Worm (Caenorhabditis elegans) whole organism, young adult: ENCODE data around the gene ugt-7.
A peak's percentile ranks its signal among the peaks of the same experiment; 100 is the strongest.

Source experiments
- B0261.1 ChIP-seq: sonication (generic microtip); optimal IDR thresholded peaks from 2 replicates; lab custom pipeline; 2016; ENCODE audit warnings: mild to moderate bottlenecking, missing genetic modification characterization, moderate library complexity, missing compliant biosample characterization
- B0336.3 ChIP-seq: fragments of 200-800 bp; sonication (Bioruptor generic); IDR thresholded peaks from 2 replicates; pipeline ENCODE4 v1.3.6; 2022; ENCODE audit warnings: missing genetic modification characterization, missing compliant biosample characterization
- F10E7.11 ChIP-seq: sonication (generic microtip); optimal IDR thresholded peaks from 2 replicates; lab custom pipeline; 2017; ENCODE audit warnings: mild to moderate bottlenecking, missing genetic modification characterization, moderate library complexity, missing compliant biosample characterization
- F23B12.7 ChIP-seq: sonication (generic microtip); optimal IDR thresholded peaks from 2 replicates; lab custom pipeline; 2017; ENCODE audit warnings: missing genetic modification characterization, mild to moderate bottlenecking, missing compliant biosample characterization, antibody characterized with exemption, moderate library complexity; ENCODE audit not compliant: insufficient read depth
- F33H1.4 ChIP-seq: fragments of 200-800 bp; sonication (Bioruptor generic); IDR thresholded peaks from 2 replicates; pipeline ENCODE4 v1.3.6; 2022; ENCODE audit warnings: missing genetic modification reagents, missing genetic modification characterization, missing compliant biosample characterization
- F57C9.4 ChIP-seq: sonication (generic microtip); optimal IDR thresholded peaks from 2 replicates; lab custom pipeline; 2017; ENCODE audit warnings: mild to moderate bottlenecking, missing genetic modification characterization, missing compliant biosample characterization
- Y79H2A.3 ChIP-seq: fragments of 200-800 bp; sonication (Bioruptor generic); conservative IDR thresholded peaks from 2 replicates; pipeline ENCODE4 v1.3.6; 2022; ENCODE audit warnings: missing genetic modification reagents, missing genetic modification characterization, missing compliant biosample characterization
- athp-1 ChIP-seq: sonication (generic microtip); optimal IDR thresholded peaks from 2 replicates; lab custom pipeline; 2017; ENCODE audit warnings: mild to moderate bottlenecking, missing genetic modification characterization, missing compliant biosample characterization
- bed-1 ChIP-seq: fragments of 200-800 bp; sonication (Bioruptor generic); IDR thresholded peaks from 2 replicates; pipeline ENCODE4 v1.3.6; 2022; ENCODE audit warnings: missing genetic modification reagents, missing genetic modification characterization, missing compliant biosample characterization
- cebp-1 ChIP-seq, 2 experiments: fragments of 200-800 bp in 1 of 2; sonication (Bioruptor generic) in 1 of 2; sonication (generic microtip) in 1 of 2; IDR thresholded peaks in 1 of 2; optimal IDR thresholded peaks in 1 of 2; 2 replicates each; pipeline versions ENCODE4 v1.3.6 to Lab custom; 2017 to 2022; ENCODE audit warnings: missing compliant biosample characterization in 2 of 2, missing genetic modification characterization in 2 of 2, mild to moderate bottlenecking in 1 of 2, missing genetic modification reagents in 1 of 2, moderate library complexity in 1 of 2
- ceh-58 ChIP-seq: fragments of 200-800 bp; sonication (Bioruptor generic); IDR thresholded peaks from 2 replicates; pipeline ENCODE4 v1.3.6; 2022; ENCODE audit warnings: missing genetic modification characterization, missing compliant biosample characterization
- chd-7 ChIP-seq: sonication (generic microtip); optimal IDR thresholded peaks from 2 replicates; lab custom pipeline; 2016; ENCODE audit warnings: mild to moderate bottlenecking, missing genetic modification characterization, moderate library complexity, missing compliant biosample characterization
- dox-1 ChIP-seq: fragments of 200-800 bp; sonication (Bioruptor generic); IDR thresholded peaks from 2 replicates; pipeline ENCODE4 v1.3.6; 2022; ENCODE audit warnings: missing genetic modification reagents, missing genetic modification characterization, missing compliant biosample characterization
- egrh-3 ChIP-seq: fragments of 200-800 bp; sonication (Bioruptor generic); IDR thresholded peaks from 2 replicates; pipeline ENCODE4 v1.3.6; 2022; ENCODE audit warnings: missing genetic modification reagents, missing genetic modification characterization, missing compliant biosample characterization
- him-1 ChIP-seq: sonication (generic microtip); optimal IDR thresholded peaks from 2 replicates; lab custom pipeline; 2016; ENCODE audit warnings: missing genotype, missing genetic modification reagents, missing genetic modification characterization, missing compliant biosample characterization
- hmg-1.2 ChIP-seq: fragments of 200-800 bp; sonication (Bioruptor generic); IDR thresholded peaks from 2 replicates; pipeline ENCODE4 v1.3.6; 2022; ENCODE audit warnings: missing genetic modification reagents, missing genetic modification characterization, missing compliant biosample characterization
- hrde-1 ChIP-seq: sonication (generic microtip); optimal IDR thresholded peaks from 2 replicates; lab custom pipeline; 2016; ENCODE audit warnings: missing genetic modification characterization, mild to moderate bottlenecking, missing compliant biosample characterization, moderate library complexity, missing genotype, missing genetic modification reagents, borderline replicate concordance
- let-526 ChIP-seq: fragments of 200-800 bp; sonication (Bioruptor generic); IDR thresholded peaks from 2 replicates; pipeline ENCODE4 v1.3.6; 2022; ENCODE audit warnings: missing genetic modification reagents, missing genetic modification characterization, missing compliant biosample characterization
- lin-54 ChIP-seq: fragments of 200-800 bp; sonication (Bioruptor generic); optimal IDR thresholded peaks from 2 replicates; lab custom pipeline; 2018; ENCODE audit warnings: mild to moderate bottlenecking, missing genetic modification characterization, missing compliant biosample characterization
- madf-3 ChIP-seq: fragments of 200-800 bp; sonication (Bioruptor generic); IDR thresholded peaks from 2 replicates; pipeline ENCODE4 v1.3.6; 2022; ENCODE audit warnings: missing genetic modification reagents, missing genetic modification characterization, missing compliant biosample characterization
- mes-4 ChIP-seq: sonication (generic microtip); optimal IDR thresholded peaks from 2 replicates; lab custom pipeline; 2016; ENCODE audit warnings: missing genotype, missing genetic modification characterization, missing compliant biosample characterization
- nfya-1 ChIP-seq: sonication (generic microtip); optimal IDR thresholded peaks from 2 replicates; lab custom pipeline; 2017; ENCODE audit warnings: antibody characterized with exemption, missing compliant biosample characterization, missing genetic modification characterization, borderline replicate concordance; ENCODE audit not compliant: insufficient read depth
- nfya-2 ChIP-seq: fragments of 200-800 bp; sonication (Bioruptor generic); IDR thresholded peaks from 2 replicates; pipeline ENCODE4 v1.3.6; 2022; ENCODE audit warnings: missing genetic modification reagents, missing genetic modification characterization, missing compliant biosample characterization
- nhr-80 ChIP-seq: sonication (generic microtip); optimal IDR thresholded peaks from 2 replicates; lab custom pipeline; 2016; ENCODE audit warnings: missing genetic modification characterization, missing compliant biosample characterization
- pbrm-1 ChIP-seq: fragments of 200-800 bp; sonication (Bioruptor generic); IDR thresholded peaks from 2 replicates; pipeline ENCODE4 v1.3.6; 2022; ENCODE audit warnings: missing genetic modification reagents, missing genetic modification characterization, missing compliant biosample characterization
- pha-4 ChIP-seq: fragments of 150-350 bp; sonication (generic microtip); optimal IDR thresholded peaks from 2 replicates; lab custom pipeline; 2014; ENCODE audit warnings: missing biosample characterization, missing genetic modification reagents, missing genetic modification characterization
- rpc-1 ChIP-seq, 2 experiments: fragments of 150-350 bp in 1 of 2; sonication (generic microtip) in 1 of 2; optimal IDR thresholded peaks; 2 replicates each; lab custom pipeline; 2014 to 2018; ENCODE audit warnings: missing biosample characterization in 1 of 2, missing genetic modification characterization in 1 of 2, missing genetic modification reagents in 1 of 2, missing genotype in 1 of 2
- snpc-3.4 ChIP-seq: sonication (generic microtip); optimal IDR thresholded peaks from 2 replicates; lab custom pipeline; 2017; ENCODE audit warnings: missing genetic modification characterization, mild to moderate bottlenecking, missing compliant biosample characterization, antibody characterized with exemption, moderate library complexity, missing genotype, missing genetic modification reagents
- snpc-4 ChIP-seq, 5 experiments: fragments of 150-350 bp in 1 of 5; sonication (generic microtip) in 4 of 5; optimal IDR thresholded peaks; 2 replicates each; lab custom pipeline; 2014 to 2018; ENCODE audit warnings: missing genetic modification characterization in 5 of 5, missing biosample characterization in 3 of 5, antibody characterized with exemption in 2 of 5, mild to moderate bottlenecking in 2 of 5, missing compliant biosample characterization in 2 of 5, missing genotype in 2 of 5, moderate library complexity in 2 of 5, missing genetic modification reagents in 1 of 5
- somi-1 ChIP-seq: fragments of 200-800 bp; sonication (Bioruptor generic); optimal IDR thresholded peaks from 2 replicates; lab custom pipeline; 2018; ENCODE audit warnings: mild to moderate bottlenecking, missing genetic modification characterization, missing compliant biosample characterization
- tbp1 ChIP-seq: fragments of 200-800 bp; sonication (Bioruptor generic); optimal IDR thresholded peaks from 2 replicates; lab custom pipeline; 2018; ENCODE audit warnings: mild to moderate bottlenecking, missing genetic modification characterization, missing compliant biosample characterization
- unc-130 ChIP-seq: sonication (generic microtip); optimal IDR thresholded peaks from 2 replicates; lab custom pipeline; 2016; ENCODE audit warnings: missing genetic modification reagents, missing genetic modification characterization, missing compliant biosample characterization
- ztf-18 ChIP-seq: sonication (generic microtip); optimal IDR thresholded peaks from 2 replicates; lab custom pipeline; 2016; ENCODE audit warnings: missing genotype, mild to moderate bottlenecking, missing genetic modification characterization, missing compliant biosample characterization
- ztf-28 ChIP-seq: fragments of 200-800 bp; sonication (Bioruptor generic); IDR thresholded peaks from 2 replicates; pipeline ENCODE4 v1.3.6; 2022; ENCODE audit warnings: missing genetic modification reagents, missing genetic modification characterization, missing compliant biosample characterization

The ugt-7 gene

DNA sequence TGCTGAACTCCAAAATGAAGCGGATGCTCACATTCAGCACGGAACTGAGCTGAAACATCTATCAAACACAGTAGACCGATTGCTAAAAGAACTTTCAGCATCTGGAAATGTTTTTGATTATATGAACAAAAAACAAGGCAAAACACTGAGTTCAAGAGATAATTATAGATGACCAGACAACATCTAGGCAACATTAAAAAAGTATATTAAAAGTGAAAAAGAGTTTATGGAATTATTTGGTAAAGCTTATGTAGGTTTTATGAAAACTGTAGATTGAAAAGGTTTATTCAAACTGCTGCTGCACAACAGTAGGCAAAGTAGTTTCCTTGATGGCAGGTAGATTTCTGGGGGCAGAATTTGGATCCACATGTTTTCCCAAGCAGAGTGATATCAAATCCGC, 36.0 kb upstream of the ugt-7 start, which contains the start of gene K11D12.7:
Gene K11D12.7 (minus strand): TSS at position 101 of the 400 bp plus-strand sequence.
- TF ChIP-seq snpc-4 (GFP tag; optimal IDR thresholded peaks at IDR 0.05; lab: Kevin White, UChicago) (no peak), snpc-4 (tag; optimal IDR thresholded peaks at IDR 0.05; lab: Kevin White, UChicago) (no peak), pbrm-1 (GFP tag; lab: Robert Waterston, UW) (no peak), F23B12.7 (tag; lab: Kevin White, UChicago) (no peak), ztf-28 (GFP tag; lab: Robert Waterston, UW) (no peak), dox-1 (no peak), egrh-3 (GFP tag; lab: Robert Waterston, UW) (no peak), rpc-1 (optimal IDR thresholded peaks at IDR 0.05; lab: Kevin White, UChicago) (no peak), rpc-1 (tag; optimal IDR thresholded peaks at IDR 0.05; lab: Kevin White, UChicago) (no peak), bed-1 (GFP tag; lab: Robert Waterston, UW) (no peak), F57C9.4 (tag; lab: Kevin White, UChicago) (no peak), chd-7 (tag; lab: Kevin White, UChicago) (no peak)

DNA sequence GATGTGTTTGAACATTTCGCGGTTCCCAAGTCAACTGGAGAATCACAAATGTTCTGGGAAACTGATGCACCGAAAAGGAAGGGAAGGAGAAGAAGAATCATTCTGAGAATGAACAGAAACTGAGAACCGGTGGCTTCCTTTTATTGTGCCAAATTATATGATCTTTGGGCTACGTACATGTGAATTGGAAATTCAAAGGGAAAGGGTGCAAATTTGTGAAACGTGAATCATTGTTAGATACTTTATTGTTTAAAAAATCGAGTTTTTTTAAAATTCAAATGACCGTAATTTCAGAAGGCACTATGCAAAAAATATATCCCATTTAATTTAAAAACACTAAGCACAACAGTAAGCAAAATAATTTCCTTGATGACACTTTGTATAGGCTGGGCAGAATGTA, 34.7 kb upstream of the ugt-7 start, which contains the start of gene K11D12.6:
Gene K11D12.6 (minus strand): TSS at position 101 of the 400 bp plus-strand sequence.
- TF ChIP-seq athp-1 (tag; lab: Kevin White, UChicago) (no peak), mes-4 (tag; lab: Kevin White, UChicago) (no peak), snpc-3.4 (tag; lab: Kevin White, UChicago) (no peak)

DNA sequence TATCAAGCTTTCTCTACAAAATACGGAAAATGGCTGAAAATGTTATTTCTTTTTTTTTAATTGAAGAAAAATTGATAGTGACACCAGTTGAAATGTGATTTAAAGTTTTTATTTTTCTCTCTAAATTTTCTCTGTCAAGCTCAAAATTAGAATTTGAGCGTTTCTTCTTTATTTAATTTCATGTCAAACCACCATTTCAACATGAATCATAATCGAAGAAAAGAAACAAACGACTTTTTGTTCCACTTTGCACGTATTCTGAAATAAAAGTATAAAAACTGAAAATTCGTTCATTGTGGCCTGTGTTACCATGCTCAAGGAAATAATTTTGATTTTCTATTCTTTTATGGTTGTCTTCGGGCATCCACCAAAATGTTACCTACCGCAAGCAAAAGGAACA, 32.7 kb upstream of the ugt-7 start, which contains the start of gene K11D12.13:
Gene K11D12.13 (plus strand): TSS at position 301 of the 400 bp plus-strand sequence.
- TF ChIP-seq him-1 (no peak), Y79H2A.3 (no peak), mes-4 (tag; lab: Kevin White, UChicago) (no peak), unc-130 (GFP tag; lab: Kevin White, UChicago) (no peak), B0336.3 (no peak), F10E7.11 (tag; lab: Kevin White, UChicago) (no peak), lin-54 (no peak), rpc-1 (optimal IDR thresholded peaks at IDR 0.05; lab: Kevin White, UChicago) (no peak), rpc-1 (tag; optimal IDR thresholded peaks at IDR 0.05; lab: Kevin White, UChicago) (no peak), tbp1 (GFP tag; lab: Kevin White, UChicago) (no peak), somi-1 (GFP tag; lab: Kevin White, UChicago) (no peak), B0261.1 (tag; lab: Kevin White, UChicago) (no peak), hrde-1 (tag; lab: Kevin White, UChicago) (no peak), nfya-2 (GFP tag; lab: Robert Waterston, UW) (no peak), nfya-1 (tag; lab: Kevin White, UChicago) (no peak), ceh-58 (GFP tag; lab: Robert Waterston, UW) (no peak), bed-1 (GFP tag; lab: Robert Waterston, UW) (no peak)
- TF ChIP-seq, all 124 proteins: peak for 0

DNA sequence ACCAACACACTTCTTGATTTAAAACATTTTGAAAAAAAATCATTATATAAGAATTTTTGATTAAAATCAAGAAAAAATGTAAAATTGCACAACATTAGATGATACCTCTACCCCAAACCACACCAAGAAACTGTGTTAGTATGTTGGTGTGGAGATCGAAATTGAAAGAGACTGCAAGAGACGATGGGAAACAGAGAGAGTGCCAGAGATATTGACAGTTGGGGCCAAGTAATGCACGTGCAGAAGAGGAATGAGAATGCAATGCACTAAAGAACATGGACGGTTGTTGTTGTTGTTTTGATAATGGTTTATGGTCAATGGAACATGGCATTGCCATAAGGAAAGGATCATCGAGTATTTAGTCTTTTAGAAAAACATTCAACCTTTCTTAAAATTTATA, 31.8 kb upstream of the ugt-7 start:
- peak; percentile 63; the same call in 1 of the 2 replicates for TF ChIP-seq hmg-1.2 (GFP tag; lab: Robert Waterston, UW)
- TF ChIP-seq madf-3, result no peak
- TF ChIP-seq F33H1.4 (GFP tag; lab: Robert Waterston, UW), result no peak
- peak; percentile 35 for TF ChIP-seq nhr-80
- TF ChIP-seq somi-1 (GFP tag; lab: Kevin White, UChicago), result peak; percentile 17
- TF ChIP-seq B0336.3, result no peak
- TF ChIP-seq let-526 (GFP tag; lab: Robert Waterston, UW), result 0 out of 2 replicates have a peak, but pooled peaks have one; percentile 55
- no peak for TF ChIP-seq cebp-1 (GFP tag; IDR thresholded peaks at IDR 0.05; lab: Robert Waterston, UW)
- peak; percentile 34 for TF ChIP-seq cebp-1 (tag; optimal IDR thresholded peaks at IDR 0.05; lab: Kevin White, UChicago)
- TF ChIP-seq pha-4 (tag; lab: Kevin White, UChicago), result no peak
- TF ChIP-seq ztf-18, result no peak
- TF ChIP-seq, all 124 proteins: peak for 5
